Worm (Caenorhabditis elegans): Measurements from ENCODE around the gene far-7.

DNA sequence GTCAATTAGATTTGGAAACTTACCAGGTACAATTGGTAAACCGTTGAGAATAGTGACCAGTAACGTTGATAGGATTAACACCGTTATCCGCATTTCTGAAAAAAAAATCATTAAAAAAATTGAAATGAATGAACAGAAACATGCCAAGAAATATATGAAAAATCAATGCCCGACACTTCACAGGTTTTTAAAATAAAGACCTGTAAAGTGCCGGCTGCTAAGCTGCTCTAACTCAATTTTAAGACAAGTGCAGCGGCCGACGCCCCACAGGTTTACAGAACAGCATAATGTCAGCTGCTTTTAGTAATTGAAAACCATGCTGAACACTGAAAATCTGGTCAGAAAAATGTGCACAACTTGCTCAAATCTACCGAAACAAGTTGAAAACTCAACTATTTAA is 12.8 kb downstream of the far-7 start, which contains the start of gene cbn-1:
- TF ChIP-seq W03F9.2 (tag; optimal IDR thresholded peaks at IDR 0.05) = no peak
- no peak for TF ChIP-seq him-1 (tag; optimal IDR thresholded peaks at IDR 0.05)

Measured in whole organism, L4/young adult.